Worm (Caenorhabditis elegans) whole organism, late embryonic: Measurements from ENCODE around the gene rgs-2.

Source experiments
- C08G9.2 ChIP-seq: sonication (generic microtip); optimal IDR thresholded peaks from 2 replicates; lab custom pipeline; 2016; ENCODE audit warnings: mild to moderate bottlenecking, missing genetic modification characterization, moderate library complexity, missing compliant biosample characterization
- K02D7.2 ChIP-seq: sonication (generic microtip); optimal IDR thresholded peaks from 2 replicates; lab custom pipeline; 2017; ENCODE audit warnings: mild to moderate bottlenecking, missing genetic modification characterization, missing compliant biosample characterization
- Y22D7AL.16 ChIP-seq: sonication (generic microtip); optimal IDR thresholded peaks from 2 replicates; lab custom pipeline; 2016; ENCODE audit warnings: missing genetic modification characterization, missing compliant biosample characterization
- ceh-14 ChIP-seq: sonication (generic microtip); optimal IDR thresholded peaks from 2 replicates; lab custom pipeline; 2016; ENCODE audit warnings: missing genotype, missing genetic modification characterization, missing compliant biosample characterization
- ceh-19 ChIP-seq: fragments of 200-800 bp; sonication (Bioruptor generic); optimal IDR thresholded peaks from 2 replicates; lab custom pipeline; 2018; ENCODE audit warnings: mild to moderate bottlenecking, missing genetic modification characterization, missing compliant biosample characterization
- ceh-2 ChIP-seq: sonication (generic microtip); optimal IDR thresholded peaks from 2 replicates; lab custom pipeline; 2016; ENCODE audit warnings: missing genotype, missing genetic modification characterization, missing compliant biosample characterization
- ceh-22 ChIP-seq: sonication (generic microtip); optimal IDR thresholded peaks from 2 replicates; lab custom pipeline; 2017; ENCODE audit warnings: missing biosample characterization, missing genetic modification characterization
- ceh-24 ChIP-seq: sonication (generic microtip); optimal IDR thresholded peaks from 2 replicates; lab custom pipeline; 2016; ENCODE audit warnings: mild to moderate bottlenecking, missing genetic modification characterization, missing compliant biosample characterization
- ceh-30 ChIP-seq: fragments of 150-350 bp; optimal IDR thresholded peaks from 2 replicates; lab custom pipeline; 2014; ENCODE audit warnings: missing biosample characterization, missing genetic modification characterization
- ceh-31 ChIP-seq: sonication (generic microtip); optimal IDR thresholded peaks from 2 replicates; lab custom pipeline; 2016; ENCODE audit warnings: missing genetic modification characterization, missing compliant biosample characterization
- ceh-48 ChIP-seq: sonication (generic microtip); optimal IDR thresholded peaks from 2 replicates; lab custom pipeline; 2016; ENCODE audit warnings: missing genetic modification characterization, inconsistent platforms, missing compliant biosample characterization
- ceh-6 ChIP-seq: fragments of 200-800 bp; sonication (Bioruptor generic); optimal IDR thresholded peaks from 2 replicates; lab custom pipeline; 2018; ENCODE audit warnings: mild to moderate bottlenecking, missing genetic modification characterization, missing compliant biosample characterization
- ceh-9 ChIP-seq: sonication (generic microtip); optimal IDR thresholded peaks from 2 replicates; lab custom pipeline; 2016; ENCODE audit warnings: mild to moderate bottlenecking, missing genetic modification characterization, inconsistent platforms, missing compliant biosample characterization
- dmd-4 ChIP-seq: sonication (generic microtip); optimal IDR thresholded peaks from 2 replicates; lab custom pipeline; 2016; ENCODE audit warnings: borderline replicate concordance, missing genetic modification characterization, missing compliant biosample characterization
- dve-1 ChIP-seq: sonication (generic microtip); optimal IDR thresholded peaks from 2 replicates; lab custom pipeline; 2017; ENCODE audit warnings: antibody characterized with exemption, mild to moderate bottlenecking, missing genetic modification characterization, missing compliant biosample characterization
- elt-4 ChIP-seq: sonication (generic microtip); optimal IDR thresholded peaks from 2 replicates; lab custom pipeline; 2016; ENCODE audit warnings: missing genetic modification characterization, missing compliant biosample characterization
- eyg-1 ChIP-seq: sonication (generic microtip); optimal IDR thresholded peaks from 2 replicates; lab custom pipeline; 2016; ENCODE audit warnings: missing genotype, missing genetic modification characterization, missing compliant biosample characterization
- fkh-10 ChIP-seq: fragments of 150-350 bp; optimal IDR thresholded peaks from 2 replicates; lab custom pipeline; 2014; ENCODE audit warnings: missing biosample characterization, missing genetic modification reagents, missing genetic modification characterization
- fkh-6 ChIP-seq: sonication (generic microtip); optimal IDR thresholded peaks from 2 replicates; lab custom pipeline; 2016; ENCODE audit warnings: missing genetic modification characterization, missing compliant biosample characterization
- hlh-30 ChIP-seq: sonication (generic microtip); optimal IDR thresholded peaks from 2 replicates; lab custom pipeline; 2017; ENCODE audit warnings: antibody characterized with exemption, missing genetic modification characterization, missing compliant biosample characterization; ENCODE audit not compliant: insufficient read depth
- hlh-6 ChIP-seq: sonication (generic microtip); optimal IDR thresholded peaks from 2 replicates; lab custom pipeline; 2016; ENCODE audit warnings: missing genotype, missing genetic modification characterization, missing compliant biosample characterization
- hlh-8 ChIP-seq: sonication (generic microtip); optimal IDR thresholded peaks from 2 replicates; lab custom pipeline; 2016; ENCODE audit warnings: missing genotype, missing genetic modification characterization, missing compliant biosample characterization
- lin-11 ChIP-seq: fragments of 200-800 bp; sonication (Bioruptor generic); optimal IDR thresholded peaks from 2 replicates; lab custom pipeline; 2018; ENCODE audit warnings: mild to moderate bottlenecking, missing genetic modification characterization, missing compliant biosample characterization
- madf-2 ChIP-seq: sonication (generic microtip); optimal IDR thresholded peaks from 2 replicates; lab custom pipeline; 2017; ENCODE audit warnings: missing genetic modification characterization, missing compliant biosample characterization
- nfya-1 ChIP-seq: sonication (generic microtip); optimal IDR thresholded peaks from 2 replicates; lab custom pipeline; 2017; ENCODE audit warnings: missing genetic modification characterization, mild to moderate bottlenecking, missing compliant biosample characterization, antibody characterized with exemption, moderate library complexity
- npax-4 ChIP-seq: sonication (generic microtip); optimal IDR thresholded peaks from 2 replicates; lab custom pipeline; 2016; ENCODE audit warnings: missing genetic modification characterization, missing compliant biosample characterization
- odd-2 ChIP-seq: sonication (generic microtip); optimal IDR thresholded peaks from 2 replicates; lab custom pipeline; 2017; ENCODE audit warnings: antibody characterized with exemption, mild to moderate bottlenecking, missing genetic modification characterization, missing compliant biosample characterization
- pat-9 ChIP-seq: fragments of 200-800 bp; sonication (Bioruptor generic); optimal IDR thresholded peaks from 2 replicates; lab custom pipeline; 2018; ENCODE audit warnings: mild to moderate bottlenecking, missing genetic modification characterization, moderate library complexity, missing compliant biosample characterization
- pha-2 ChIP-seq: sonication (generic microtip); optimal IDR thresholded peaks from 2 replicates; lab custom pipeline; 2017; ENCODE audit warnings: mild to moderate bottlenecking, missing genetic modification characterization, missing compliant biosample characterization
- pqm-1 ChIP-seq: sonication (generic microtip); optimal IDR thresholded peaks from 2 replicates; lab custom pipeline; 2016; ENCODE audit warnings: missing genetic modification characterization, missing compliant biosample characterization
- pros-1 ChIP-seq: fragments of 150-350 bp; optimal IDR thresholded peaks from 2 replicates; lab custom pipeline; 2014; ENCODE audit warnings: missing biosample characterization, missing genetic modification reagents, missing genetic modification characterization
- ref-2 ChIP-seq: sonication (generic microtip); optimal IDR thresholded peaks from 2 replicates; lab custom pipeline; 2016; ENCODE audit warnings: missing genetic modification characterization, missing compliant biosample characterization
- rnt-1 ChIP-seq: sonication (generic microtip); optimal IDR thresholded peaks from 2 replicates; lab custom pipeline; 2016; ENCODE audit warnings: missing genetic modification characterization, missing compliant biosample characterization
- sdc-2 ChIP-seq: sonication (generic microtip); optimal IDR thresholded peaks from 2 replicates; lab custom pipeline; 2016; ENCODE audit warnings: missing genotype, missing genetic modification characterization, missing compliant biosample characterization
- sox-2 ChIP-seq: fragments of 200-800 bp; sonication (Bioruptor generic); IDR thresholded peaks from 2 replicates; pipeline ENCODE4 v1.3.6; 2022; ENCODE audit warnings: missing genetic modification reagents, missing genetic modification characterization, missing compliant biosample characterization
- syd-9 ChIP-seq: sonication (generic microtip); optimal IDR thresholded peaks from 2 replicates; lab custom pipeline; 2016; ENCODE audit warnings: mild to moderate bottlenecking, missing genetic modification characterization, moderate library complexity, missing compliant biosample characterization
- tbx-2 ChIP-seq: sonication (generic microtip); optimal IDR thresholded peaks from 2 replicates; lab custom pipeline; 2016; ENCODE audit warnings: missing genetic modification characterization, missing compliant biosample characterization
- tbx-7 ChIP-seq: sonication (generic microtip); optimal IDR thresholded peaks from 2 replicates; lab custom pipeline; 2016; ENCODE audit warnings: missing genotype, missing genetic modification characterization, missing compliant biosample characterization
- unc-3 ChIP-seq, 2 experiments: fragments of 200-800 bp in 1 of 2; sonication (Bioruptor generic) in 1 of 2; sonication (generic microtip) in 1 of 2; conservative IDR thresholded peaks in 1 of 2; optimal IDR thresholded peaks in 1 of 2; 2 replicates each; pipeline versions ENCODE4 v1.3.6 to Lab custom; 2016 to 2022; ENCODE audit warnings: missing compliant biosample characterization in 2 of 2, missing genetic modification characterization in 2 of 2, missing genetic modification reagents in 1 of 2
- unc-42 ChIP-seq: sonication (generic microtip); optimal IDR thresholded peaks from 2 replicates; lab custom pipeline; 2016; ENCODE audit warnings: missing genotype, missing genetic modification characterization, missing compliant biosample characterization
- unc-55 ChIP-seq: sonication (generic microtip); optimal IDR thresholded peaks from 2 replicates; lab custom pipeline; 2017; ENCODE audit warnings: missing biosample characterization, missing genetic modification reagents, missing genetic modification characterization
- zip-5 ChIP-seq: sonication (generic microtip); optimal IDR thresholded peaks from 2 replicates; lab custom pipeline; 2016; ENCODE audit warnings: missing genetic modification characterization, missing compliant biosample characterization
- ztf-16 ChIP-seq: sonication (generic microtip); optimal IDR thresholded peaks from 2 replicates; lab custom pipeline; 2017; ENCODE audit warnings: missing genetic modification characterization, missing compliant biosample characterization

rgs-2 gene

ce11 chrX:12664987-12665451 lies 47.4 kb upstream of the rgs-2 start (continued):
- TF ChIP-seq pha-2 (peak; percentile 93), ceh-9 (tag; lab: Kevin White, UChicago) (peak; percentile 81), hlh-30 (tag; lab: Kevin White, UChicago) (peak; percentile 90), unc-55 (GFP tag; lab: Kevin White, UChicago) (no peak), ceh-22 (no peak), hlh-8 (tag; lab: Kevin White, UChicago) (peak; percentile 85), syd-9 (tag; lab: Kevin White, UChicago) (peak; percentile 92), pat-9 (tag; lab: Kevin White, UChicago) (peak; percentile 92), pqm-1 (tag; lab: Kevin White, UChicago) (peak; percentile 74), Y22D7AL.16 (tag; lab: Kevin White, UChicago) (peak; percentile 91), eyg-1 (peak; percentile 91), dve-1 (tag; lab: Kevin White, UChicago) (peak; percentile 95), ceh-6 (GFP tag; lab: Kevin White, UChicago) (peak; percentile 96), ref-2 (tag; lab: Kevin White, UChicago) (peak; percentile 96), npax-4 (tag; lab: Kevin White, UChicago) (peak; percentile 84), ceh-30 (tag; lab: Kevin White, UChicago) (peak; percentile 70), fkh-6 (tag; lab: Kevin White, UChicago) (peak; percentile 93), unc-42 (tag; lab: Kevin White, UChicago) (peak; percentile 80), elt-4 (tag; lab: Kevin White, UChicago) (no peak), unc-3 (GFP tag; conservative IDR thresholded peaks at IDR 0.05; lab: Robert Waterston, UW) (peak; percentile 96), unc-3 (tag; optimal IDR thresholded peaks at IDR 0.05; lab: Kevin White, UChicago) (peak; percentile 92), ceh-19 (peak; percentile 93), ceh-31 (tag; lab: Kevin White, UChicago) (peak; percentile 72), K02D7.2 (tag; lab: Kevin White, UChicago) (peak; percentile 87), fkh-10 (GFP tag; lab: Kevin White, UChicago) (peak; percentile 69), C08G9.2 (tag; lab: Kevin White, UChicago) (peak; percentile 81), rnt-1 (peak; percentile 86), hlh-6 (tag; lab: Kevin White, UChicago) (peak; percentile 95), odd-2 (tag; lab: Kevin White, UChicago) (peak; percentile 63), sox-2 (peak; percentile 91), madf-2 (tag; lab: Kevin White, UChicago) (peak; percentile 93), lin-11 (tag; lab: Kevin White, UChicago) (peak; percentile 81), ceh-14 (tag; lab: Kevin White, UChicago) (peak; percentile 93), ceh-24 (tag; lab: Kevin White, UChicago) (peak; percentile 83), zip-5 (tag; lab: Kevin White, UChicago) (peak; percentile 79), nfya-1 (tag; lab: Kevin White, UChicago) (peak; percentile 70), ztf-16 (tag; lab: Kevin White, UChicago) (peak; percentile 91), ceh-48 (tag; lab: Kevin White, UChicago) (peak; percentile 84), dmd-4 (tag; lab: Kevin White, UChicago) (peak; percentile 92), sdc-2 (tag; lab: Kevin White, UChicago) (peak; percentile 89), tbx-7 (tag; lab: Kevin White, UChicago) (peak; percentile 42), pros-1 (tag; lab: Kevin White, UChicago) (no peak), tbx-2 (tag; lab: Kevin White, UChicago) (peak; percentile 93), ceh-2 (tag; lab: Kevin White, UChicago) (peak; percentile 85)
- TF ChIP-seq, all 69 proteins: peak for 61
